Worm (Caenorhabditis elegans) whole organism, L3 larva: ENCODE measurements around the gene F08F1.3.

Experiments used
- ama-1 ChIP-seq: fragments of 150-350 bp; optimal IDR thresholded peaks from 2 replicates; lab custom pipeline; 2018
- egl-27 ChIP-seq: sonication (generic microtip); optimal IDR thresholded peaks from 4 replicates; lab custom pipeline; 2017; ENCODE audit warnings: missing biosample characterization, missing genetic modification reagents, missing genetic modification characterization
- nhr-25 ChIP-seq: sonication (generic microtip); optimal IDR thresholded peaks from 2 replicates; lab custom pipeline; 2017; ENCODE audit warnings: missing biosample characterization, missing genetic modification characterization
- pha-4 ChIP-seq: fragments of 150-350 bp; optimal IDR thresholded peaks from 2 replicates; lab custom pipeline; 2014; ENCODE audit warnings: missing biosample characterization, missing genetic modification reagents, missing genetic modification characterization
- unc-62 ChIP-seq: fragments of 150-350 bp; sonication (generic microtip); optimal IDR thresholded peaks from 4 replicates; lab custom pipeline; 2014; ENCODE audit warnings: missing biosample characterization, missing genetic modification reagents, missing genetic modification characterization
- ztf-11 ChIP-seq: fragments of 150-350 bp; optimal IDR thresholded peaks from 2 replicates; lab custom pipeline; 2014; ENCODE audit warnings: missing biosample characterization, missing genetic modification characterization

- no peak for TF ChIP-seq egl-27 (tag; lab: Kevin White, UChicago)
- TF ChIP-seq unc-62: no peak
- no peak for TF ChIP-seq ztf-11
- TF ChIP-seq ama-1 (lab: Kevin White, UChicago): no peak
- TF ChIP-seq nhr-25 (tag; lab: Kevin White, UChicago): no peak
- no peak for TF ChIP-seq pha-4 (tag; lab: Kevin White, UChicago)
Measured at ce11 chrX:8406815-8407214, 21.8 kb upstream of the F08F1.3 start.
